Worm (Caenorhabditis elegans): Measurements from ENCODE around the gene C11E4.7.

DNA sequence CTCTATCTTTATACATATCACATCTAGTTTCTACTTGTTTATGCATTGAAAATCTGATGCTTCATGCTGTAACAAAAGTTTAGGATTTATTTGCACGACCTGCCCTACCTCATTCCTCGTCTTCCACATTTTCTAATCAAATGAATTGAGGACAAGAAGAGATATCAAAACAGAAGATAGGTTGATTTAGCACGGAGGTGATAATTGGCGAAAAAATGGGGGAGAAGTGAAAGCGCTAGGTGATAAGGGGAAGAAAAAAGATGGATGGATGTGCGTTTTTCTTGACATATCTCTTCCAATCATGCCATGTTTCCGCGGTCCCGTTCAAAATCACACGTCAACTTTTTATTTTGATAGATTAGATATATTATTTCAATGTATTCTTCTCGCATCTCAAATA is 8.9 kb upstream of the C11E4.7 start:
- TF ChIP-seq aha-1 (tag) = peak; percentile 38
- peak; percentile 29 for TF ChIP-seq nhr-11 (tag; optimal IDR thresholded peaks at IDR 0.05)
- TF ChIP-seq aly-2 (tag; optimal IDR thresholded peaks at IDR 0.05) = no peak
- TF ChIP-seq unc-130 (GFP tag; optimal IDR thresholded peaks at IDR 0.05) = no peak
- TF ChIP-seq zag-1 (tag; optimal IDR thresholded peaks at IDR 0.05) = no peak
- no peak for TF ChIP-seq dve-1 (tag; optimal IDR thresholded peaks at IDR 0.05; ENCODE audit: insufficient read depth)
- TF ChIP-seq ZK546.5 (tag; optimal IDR thresholded peaks at IDR 0.05) = no peak
- no peak for TF ChIP-seq arid-1 (GFP tag; conservative IDR thresholded peaks at IDR 0.05)
- no peak for TF ChIP-seq nhr-77 (tag; optimal IDR thresholded peaks at IDR 0.05)
- no peak for TF ChIP-seq fkh-10 (GFP tag; optimal IDR thresholded peaks at IDR 0.05)
- no peak for TF ChIP-seq ceh-28 (tag; optimal IDR thresholded peaks at IDR 0.05)
- TF ChIP-seq skn-1 (tag; optimal IDR thresholded peaks at IDR 0.05) = no peak
